Fruit fly (Drosophila melanogaster) whole organism, embryonic: ENCODE measurements around the gene mad2.
A peak's percentile ranks its signal among the peaks of the same experiment; 100 is the strongest.

Experiments
- Bteb2 ChIP-seq: fragments of 200-800 bp; sonication (Bioruptor generic); optimal IDR thresholded peaks from 2 replicates; lab custom pipeline; 2016; ENCODE audit warnings: missing biosample characterization, missing genetic modification characterization
- CG10959 ChIP-seq: fragments of 200-800 bp; sonication (Bioruptor generic); IDR thresholded peaks from 2 replicates; pipeline ENCODE4 v1.3.6; 2022; ENCODE audit warnings: missing biosample characterization, missing genetic modification characterization
- CG11093 ChIP-seq: fragments of 200-800 bp; sonication (Bioruptor generic); IDR thresholded peaks from 3 replicates; pipeline ENCODE4 v1.3.6; 2022; ENCODE audit warnings: missing biosample characterization, missing genetic modification characterization
- CG11723 ChIP-seq: fragments of 200-800 bp; sonication (Bioruptor generic); optimal IDR thresholded peaks from 2 replicates; lab custom pipeline; 2017; ENCODE audit warnings: missing biosample characterization, mild to moderate bottlenecking, missing genetic modification characterization
- CG12391 ChIP-seq: fragments of 200-800 bp; sonication (Bioruptor generic); optimal IDR thresholded peaks from 3 replicates; lab custom pipeline; 2018; ENCODE audit warnings: missing biosample characterization, mild to moderate bottlenecking, missing genetic modification characterization, moderate library complexity
- CG13424 ChIP-seq: fragments of 200-800 bp; sonication (Bioruptor generic); optimal IDR thresholded peaks from 2 replicates; lab custom pipeline; 2019; ENCODE audit warnings: missing biosample characterization, mild to moderate bottlenecking, missing genetic modification characterization, moderate library complexity
- CG1603 ChIP-seq: fragments of 200-800 bp; sonication (Bioruptor generic); optimal IDR thresholded peaks from 2 replicates; lab custom pipeline; 2019; ENCODE audit warnings: missing biosample characterization, mild to moderate bottlenecking, missing genetic modification characterization, moderate library complexity
- CG1647 ChIP-seq: fragments of 200-800 bp; sonication (Bioruptor generic); optimal IDR thresholded peaks from 3 replicates; lab custom pipeline; 2016; ENCODE audit warnings: missing biosample characterization, missing genetic modification characterization
- CG18262 ChIP-seq: fragments of 200-800 bp; optimal IDR thresholded peaks from 3 replicates; lab custom pipeline; 2019; ENCODE audit warnings: missing biosample characterization, mild to moderate bottlenecking, missing genetic modification characterization, moderate library complexity
- CG2678 ChIP-seq: fragments of 200-800 bp; sonication (Bioruptor generic); optimal IDR thresholded peaks from 3 replicates; lab custom pipeline; 2019; ENCODE audit warnings: missing biosample characterization, mild to moderate bottlenecking, missing genetic modification characterization, moderate library complexity
- CG2712 ChIP-seq: fragments of 200-800 bp; optimal IDR thresholded peaks from 3 replicates; lab custom pipeline; 2019; ENCODE audit warnings: missing biosample characterization, mild to moderate bottlenecking, missing genetic modification characterization, moderate library complexity
- CG2889 ChIP-seq: fragments of 200-800 bp; sonication (Bioruptor generic); IDR thresholded peaks from 3 replicates; pipeline ENCODE4 v1.3.6; 2022; ENCODE audit warnings: missing biosample characterization, missing genetic modification characterization
- CG33213 ChIP-seq: fragments of 200-800 bp; sonication (Bioruptor generic); optimal IDR thresholded peaks from 3 replicates; lab custom pipeline; 2016; ENCODE audit warnings: missing biosample characterization, missing genetic modification characterization
- CG3847 ChIP-seq: fragments of 200-800 bp; sonication (Bioruptor generic); IDR thresholded peaks from 2 replicates; pipeline ENCODE4 v1.3.6; 2022; ENCODE audit warnings: missing biosample characterization, missing genetic modification characterization
- CG4730 ChIP-seq: fragments of 200-800 bp; sonication (Bioruptor generic); IDR thresholded peaks from 2 replicates; pipeline ENCODE4 v1.3.6; 2022; ENCODE audit warnings: missing biosample characterization, missing genetic modification characterization
- CG6272 ChIP-seq: fragments of 200-800 bp; sonication (Bioruptor generic); IDR thresholded peaks from 2 replicates; pipeline ENCODE4 v1.3.6; 2022; ENCODE audit warnings: missing biosample characterization, missing genetic modification characterization
- CG7556 ChIP-seq: fragments of 200-800 bp; sonication (Bioruptor generic); optimal IDR thresholded peaks from 2 replicates; lab custom pipeline; 2017; ENCODE audit warnings: missing biosample characterization, mild to moderate bottlenecking, missing genetic modification characterization
- CG8359 ChIP-seq: fragments of 200-800 bp; sonication (Bioruptor generic); optimal IDR thresholded peaks from 2 replicates; lab custom pipeline; 2017; ENCODE audit warnings: missing biosample characterization, mild to moderate bottlenecking, missing genetic modification characterization, borderline replicate concordance
- Chrac-16 ChIP-seq: fragments of 200-800 bp; sonication (Bioruptor generic); optimal IDR thresholded peaks from 3 replicates; lab custom pipeline; 2016; ENCODE audit warnings: missing biosample characterization, missing genetic modification characterization
- Dll ChIP-seq: fragments of 200-800 bp; sonication (Bioruptor generic); IDR thresholded peaks from 4 replicates; pipeline ENCODE4 v1.3.6; 2022; ENCODE audit warnings: missing biosample characterization, missing genetic modification characterization; ENCODE audit not compliant: partially characterized antibody
- MESR4 ChIP-seq: fragments of 200-800 bp; sonication (Bioruptor generic); optimal IDR thresholded peaks from 2 replicates; lab custom pipeline; 2018; ENCODE audit warnings: missing biosample characterization, mild to moderate bottlenecking, missing genetic modification characterization, moderate library complexity
- NC2β ChIP-seq: fragments of 200-800 bp; sonication (Bioruptor generic); optimal IDR thresholded peaks from 2 replicates; lab custom pipeline; 2016; ENCODE audit warnings: missing biosample characterization, missing genetic modification characterization
- NK7.1 ChIP-seq: fragments of 200-800 bp; sonication (Bioruptor generic); optimal IDR thresholded peaks from 3 replicates; lab custom pipeline; 2016; ENCODE audit warnings: missing biosample characterization, missing genetic modification characterization
- Neu2 ChIP-seq: fragments of 200-800 bp; sonication (Bioruptor generic); optimal IDR thresholded peaks from 3 replicates; lab custom pipeline; 2016; ENCODE audit warnings: missing biosample characterization, missing genetic modification characterization, borderline replicate concordance
- Pdp1 ChIP-seq, 2 experiments: fragments of 200-800 bp; sonication (Bioruptor generic); optimal IDR thresholded peaks; 3 replicates each; lab custom pipeline; 2016; ENCODE audit warnings: missing biosample characterization in 2 of 2, missing genetic modification characterization in 2 of 2, mild to moderate bottlenecking in 1 of 2, moderate library complexity in 1 of 2
- Side ChIP-seq: fragments of 200-800 bp; sonication (Bioruptor generic); optimal IDR thresholded peaks from 2 replicates; lab custom pipeline; 2016; ENCODE audit warnings: missing biosample characterization, missing genetic modification characterization
- Sry-β ChIP-seq: fragments of 200-800 bp; sonication (Bioruptor generic); optimal IDR thresholded peaks from 2 replicates; lab custom pipeline; 2018; ENCODE audit warnings: missing biosample characterization, mild to moderate bottlenecking, missing genetic modification characterization, moderate library complexity
- amos ChIP-seq: fragments of 200-800 bp; sonication (Bioruptor generic); IDR thresholded peaks from 2 replicates; pipeline ENCODE4 v1.3.6; 2022; ENCODE audit warnings: missing biosample characterization, missing genetic modification characterization; ENCODE audit not compliant: partially characterized antibody
- cas ChIP-seq: fragments of 200-800 bp; sonication (Bioruptor generic); IDR thresholded peaks from 2 replicates; pipeline ENCODE4 v1.3.6; 2022; ENCODE audit warnings: missing biosample characterization, missing genetic modification characterization
- caup ChIP-seq: fragments of 200-800 bp; sonication (Bioruptor generic); optimal IDR thresholded peaks from 3 replicates; lab custom pipeline; 2017; ENCODE audit warnings: missing biosample characterization, mild to moderate bottlenecking, missing genetic modification characterization, moderate library complexity; ENCODE audit not compliant: severe bottlenecking
- chinmo ChIP-seq: fragments of 200-800 bp; sonication (Bioruptor generic); IDR thresholded peaks from 4 replicates; pipeline ENCODE4 v1.3.6; 2022; ENCODE audit warnings: missing biosample characterization, missing genetic modification characterization; ENCODE audit not compliant: partially characterized antibody
- ci ChIP-seq: fragments of 200-800 bp; sonication (Bioruptor generic); IDR thresholded peaks from 3 replicates; pipeline ENCODE4 v1.3.6; 2022; ENCODE audit warnings: missing biosample characterization, missing genetic modification characterization
- ems ChIP-seq: fragments of 200-800 bp; sonication (Bioruptor generic); optimal IDR thresholded peaks from 3 replicates; lab custom pipeline; 2016; ENCODE audit warnings: missing biosample characterization, missing genetic modification characterization
- esg ChIP-seq: fragments of 200-800 bp; sonication (Bioruptor generic); conservative IDR thresholded peaks from 2 replicates; pipeline ENCODE4 v1.3.6; 2022; ENCODE audit warnings: missing biosample characterization, missing genetic modification characterization
- fd102C ChIP-seq: fragments of 200-800 bp; sonication (Bioruptor generic); optimal IDR thresholded peaks from 2 replicates; lab custom pipeline; 2018; ENCODE audit warnings: missing biosample characterization, mild to moderate bottlenecking, missing genetic modification characterization, moderate library complexity
- fd96Cb ChIP-seq: fragments of 200-800 bp; sonication (Bioruptor generic); optimal IDR thresholded peaks from 2 replicates; lab custom pipeline; 2018; ENCODE audit warnings: missing biosample characterization, mild to moderate bottlenecking, missing genetic modification characterization, moderate library complexity
- h ChIP-seq: fragments of >200 bp; optimal IDR thresholded peaks from 2 replicates; lab custom pipeline; 2017
- ham ChIP-seq: fragments of 200-800 bp; sonication (Bioruptor generic); IDR thresholded peaks from 2 replicates; pipeline ENCODE4 v1.3.6; 2022; ENCODE audit warnings: missing biosample characterization, missing genetic modification characterization
- her ChIP-seq: fragments of 200-800 bp; sonication (Bioruptor generic); optimal IDR thresholded peaks from 2 replicates; lab custom pipeline; 2016; ENCODE audit warnings: missing biosample characterization, missing genetic modification characterization
- mam ChIP-seq: fragments of 200-800 bp; sonication (Bioruptor generic); optimal IDR thresholded peaks from 3 replicates; lab custom pipeline; 2016; ENCODE audit warnings: missing biosample characterization, missing genetic modification characterization
- org-1 ChIP-seq: fragments of 200-800 bp; sonication (Bioruptor generic); optimal IDR thresholded peaks from 2 replicates; lab custom pipeline; 2017; ENCODE audit warnings: missing biosample characterization, missing genetic modification characterization
- ro ChIP-seq: fragments of 200-800 bp; sonication (Bioruptor generic); IDR thresholded peaks from 2 replicates; pipeline ENCODE4 v1.3.6; 2022; ENCODE audit warnings: missing biosample characterization, missing genetic modification characterization
- run ChIP-seq: fragments of 200-800 bp; sonication (Bioruptor generic); optimal IDR thresholded peaks from 3 replicates; lab custom pipeline; 2018; ENCODE audit warnings: missing biosample characterization, mild to moderate bottlenecking, missing genetic modification characterization
- sens ChIP-seq: fragments of 200-800 bp; sonication (Bioruptor generic); peaks from one replicate; lab custom pipeline; 2016; ENCODE audit warnings: missing biosample characterization, missing genetic modification characterization
- sug ChIP-seq: fragments of 200-800 bp; optimal IDR thresholded peaks from 2 replicates; lab custom pipeline; 2019; ENCODE audit warnings: missing biosample characterization, mild to moderate bottlenecking, missing genetic modification characterization, moderate library complexity
- toy ChIP-seq: fragments of 200-800 bp; sonication (Bioruptor generic); IDR thresholded peaks from 2 replicates; pipeline ENCODE4 v1.3.6; 2022; ENCODE audit warnings: missing biosample characterization, missing genetic modification characterization
- unc-4 ChIP-seq: fragments of 200-800 bp; sonication (Bioruptor generic); IDR thresholded peaks from 2 replicates; pipeline ENCODE4 v1.3.6; 2022; ENCODE audit warnings: missing biosample characterization, missing genetic modification characterization; ENCODE audit not compliant: partially characterized antibody
- vvl ChIP-seq: fragments of 200-800 bp; sonication (Bioruptor generic); IDR thresholded peaks from 2 replicates; pipeline ENCODE4 v1.3.6; 2022; ENCODE audit warnings: missing biosample characterization, missing genetic modification characterization
- wek ChIP-seq: fragments of 200-800 bp; sonication (Bioruptor generic); optimal IDR thresholded peaks from 3 replicates; lab custom pipeline; 2018; ENCODE audit warnings: missing biosample characterization, mild to moderate bottlenecking, missing genetic modification characterization, moderate library complexity
- yki ChIP-seq: fragments of >200 bp; optimal IDR thresholded peaks from 3 replicates; lab custom pipeline; 2018
- zen ChIP-seq: fragments of 200-800 bp; sonication (Bioruptor generic); optimal IDR thresholded peaks from 3 replicates; lab custom pipeline; 2018; ENCODE audit warnings: missing biosample characterization, mild to moderate bottlenecking, missing genetic modification characterization, moderate library complexity
- zfh1 ChIP-seq: fragments of 200-800 bp; sonication (Bioruptor generic); IDR thresholded peaks from 3 replicates; pipeline ENCODE4 v1.3.6; 2022; ENCODE audit warnings: missing biosample characterization, missing genetic modification characterization

mad2 gene

dm6 chr3L:5789663-5790062, 23.2 kb downstream of the mad2 start (continued):
- peak; percentile 47 for TF ChIP-seq CG12391
- no peak for TF ChIP-seq Sry-β
- no peak; the same call in 2 of the 3 replicates for TF ChIP-seq ci (GFP tag; lab: Robert Waterston, UW)
- TF ChIP-seq CG8359 (GFP tag; lab: Kevin White, UChicago), result no peak
- no peak; the same call in 1 of the 2 replicates for TF ChIP-seq vvl (GFP tag; lab: Robert Waterston, UW)
- TF ChIP-seq CG2678 (tag; lab: Kevin White, UChicago), result no peak
- TF ChIP-seq CG10959 (GFP tag; lab: Robert Waterston, UW), result no peak
- TF ChIP-seq sens (GFP tag; lab: Kevin White, UChicago), result peak; percentile 94
- peak; percentile 45 for TF ChIP-seq NC2β (GFP tag; lab: Kevin White, UChicago)
- TF ChIP-seq toy, result no peak
- TF ChIP-seq amos (GFP tag; lab: Robert Waterston, UW), result no peak
- TF ChIP-seq yki, result no peak
- peak; percentile 54 for TF ChIP-seq her (GFP tag; lab: Kevin White, UChicago)
- TF ChIP-seq CG18262 (tag; lab: Kevin White, UChicago), result peak; percentile 22
- TF ChIP-seq ems (GFP tag; lab: Kevin White, UChicago), result peak; percentile 48
- 0 out of 3 replicates have a peak, but pooled peaks have one; percentile 29 for TF ChIP-seq zfh1 (GFP tag; lab: Robert Waterston, UW)
- peak; percentile 39 for TF ChIP-seq mam (GFP tag; lab: Kevin White, UChicago)
- TF ChIP-seq Pdp1 (GFP tag; optimal IDR thresholded peaks at IDR 0.05; lab: Kevin White, UChicago), result peak; percentile 31 to 43
- no peak for TF ChIP-seq fd96Cb (tag; lab: Kevin White, UChicago)
- TF ChIP-seq CG1647 (GFP tag; lab: Kevin White, UChicago), result peak; percentile 19
- no peak for TF ChIP-seq CG3847 (GFP tag; lab: Robert Waterston, UW)
- peak; percentile 5 for TF ChIP-seq CG7556 (GFP tag; lab: Kevin White, UChicago)
- no peak for TF ChIP-seq org-1 (GFP tag; lab: Kevin White, UChicago)
- TF ChIP-seq Side (GFP tag; lab: Kevin White, UChicago), result peak; percentile 51
- peak; percentile 38; the same call in 1 of the 4 replicates for TF ChIP-seq Dll (GFP tag; lab: Robert Waterston, UW)
- TF ChIP-seq chinmo (GFP tag; lab: Robert Waterston, UW), result no peak
- no peak for TF ChIP-seq CG11723 (GFP tag; lab: Kevin White, UChicago)
- TF ChIP-seq CG2712, result peak; percentile 52
- no peak for TF ChIP-seq run (tag; lab: Kevin White, UChicago)
- TF ChIP-seq wek, result no peak
- TF ChIP-seq CG6272, result no peak
- TF ChIP-seq caup (GFP tag; lab: Kevin White, UChicago), result no peak
- TF ChIP-seq sug (tag; lab: Kevin White, UChicago), result peak; percentile 46
- no peak for TF ChIP-seq CG2889 (GFP tag; lab: Robert Waterston, UW)
- no peak for TF ChIP-seq Neu2
- peak; percentile 71 for TF ChIP-seq CG1603
- no peak for TF ChIP-seq NK7.1 (GFP tag; lab: Kevin White, UChicago)
- TF ChIP-seq Chrac-16 (GFP tag; lab: Kevin White, UChicago), result peak; percentile 22
- TF ChIP-seq CG13424 (tag; lab: Kevin White, UChicago), result peak; percentile 45
- TF ChIP-seq fd102C (GFP tag; lab: Kevin White, UChicago), result no peak
- no peak for TF ChIP-seq zen
- no peak for TF ChIP-seq CG4730
- TF ChIP-seq unc-4 (GFP tag; lab: Robert Waterston, UW), result 0 out of 2 replicates have a peak, but pooled peaks have one; percentile 26
- TF ChIP-seq h, result no peak
- no peak for TF ChIP-seq ham (GFP tag; lab: Robert Waterston, UW)
- peak; percentile 34; the same call in 1 of the 2 replicates for TF ChIP-seq esg (GFP tag; lab: Robert Waterston, UW)
- peak; percentile 13 for TF ChIP-seq Bteb2
- TF ChIP-seq cas, result no peak
- TF ChIP-seq ro (GFP tag; lab: Robert Waterston, UW), result no peak
- TF ChIP-seq CG33213, result peak; percentile 14
- TF ChIP-seq CG11093 (GFP tag; lab: Robert Waterston, UW), result no peak
- TF ChIP-seq MESR4 (GFP tag; lab: Kevin White, UChicago), result no peak
